Worm (Caenorhabditis elegans) whole organism, midembryonic: ENCODE results near the gene ZC395.4.

Source experiments
- T22C8.4 ChIP-seq: fragments of 200-800 bp; sonication (Bioruptor generic); IDR thresholded peaks from 2 replicates; pipeline ENCODE4 v1.3.6; 2022; ENCODE audit warnings: missing genetic modification characterization, missing compliant biosample characterization
- cog-1 ChIP-seq: sonication (generic microtip); optimal IDR thresholded peaks from 2 replicates; lab custom pipeline; 2016; ENCODE audit warnings: missing genetic modification characterization, missing compliant biosample characterization
- flt-1 ChIP-seq: fragments of 200-800 bp; sonication (Bioruptor generic); IDR thresholded peaks from 2 replicates; pipeline ENCODE4 v1.3.6; 2022; ENCODE audit warnings: missing genetic modification characterization, missing compliant biosample characterization
- klf-2 ChIP-seq: fragments of 200-800 bp; sonication (Bioruptor generic); conservative IDR thresholded peaks from 2 replicates; pipeline ENCODE4 v1.3.6; 2022; ENCODE audit warnings: missing genetic modification reagents, missing genetic modification characterization, missing compliant biosample characterization
- med-1 ChIP-seq: sonication (generic microtip); optimal IDR thresholded peaks from 2 replicates; lab custom pipeline; 2017; ENCODE audit warnings: missing genetic modification characterization, mild to moderate bottlenecking, missing compliant biosample characterization, antibody characterized with exemption, missing genetic modification reagents; ENCODE audit not compliant: insufficient read depth
- ref-1 ChIP-seq: fragments of 200-800 bp; sonication (Bioruptor generic); conservative IDR thresholded peaks from 2 replicates; pipeline ENCODE4 v1.3.6; 2022; ENCODE audit warnings: missing genetic modification reagents, missing genetic modification characterization, missing compliant biosample characterization
- tab-1 ChIP-seq: fragments of 200-800 bp; sonication (Bioruptor generic); IDR thresholded peaks from 2 replicates; pipeline ENCODE4 v1.3.6; 2022; ENCODE audit warnings: missing genetic modification characterization, missing compliant biosample characterization
- ztf-23 ChIP-seq: fragments of 200-800 bp; sonication (Bioruptor generic); IDR thresholded peaks from 2 replicates; pipeline ENCODE4 v1.3.6; 2022; ENCODE audit warnings: missing genetic modification reagents, missing genetic modification characterization, missing compliant biosample characterization
- ztf-29 ChIP-seq: fragments of 200-800 bp; sonication (Bioruptor generic); IDR thresholded peaks from 2 replicates; pipeline ENCODE4 v1.3.6; 2022; ENCODE audit warnings: missing genetic modification reagents, missing genetic modification characterization, missing compliant biosample characterization

The ZC395.4 gene

DNA sequence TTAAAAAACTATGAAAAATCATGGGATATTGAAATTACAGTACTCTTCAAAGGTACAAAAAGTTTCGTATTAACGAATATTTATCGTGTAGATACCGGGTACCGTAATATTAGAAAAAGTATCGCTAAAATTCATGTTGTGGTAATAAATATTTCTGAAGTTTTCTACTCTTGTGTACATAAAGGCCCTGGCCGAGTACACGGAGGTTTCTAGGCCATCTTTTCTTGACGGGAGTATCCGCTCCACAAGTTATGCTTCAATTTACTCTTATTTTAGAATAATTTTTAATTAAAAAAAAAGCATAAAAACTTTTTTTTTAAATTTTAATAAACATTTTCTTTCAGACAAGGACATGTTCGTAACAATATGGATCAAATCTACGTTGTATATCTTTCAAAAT lies 36.8 kb upstream of the ZC395.4 start:
- no peak for TF ChIP-seq tab-1 (GFP tag; lab: Robert Waterston, UW)
- no peak for TF ChIP-seq ref-1 (GFP tag; lab: Robert Waterston, UW)
- no peak for TF ChIP-seq med-1 (GFP tag; lab: Kevin White, UChicago)
- TF ChIP-seq klf-2, result no peak
- TF ChIP-seq flt-1 (GFP tag; lab: Robert Waterston, UW), result no peak
- no peak for TF ChIP-seq cog-1 (tag; lab: Kevin White, UChicago)
- TF ChIP-seq T22C8.4 (GFP tag; lab: Robert Waterston, UW), result no peak
- no peak for TF ChIP-seq ztf-23 (GFP tag; lab: Robert Waterston, UW)
- TF ChIP-seq ztf-29, result no peak

- TF ChIP-seq ref-1 (GFP tag; lab: Robert Waterston, UW), result no peak
Observed at ce11 chrIII:5234312-5234711, 35.6 kb upstream of the ZC395.4 start, which contains the start of gene mrps-26. Gene mrps-26, plus strand, starts transcription at chrIII:5234612.

- TF ChIP-seq klf-2, result no peak
- TF ChIP-seq T22C8.4 (GFP tag; lab: Robert Waterston, UW), result no peak
- no peak for TF ChIP-seq ztf-29
- TF ChIP-seq cog-1 (tag; lab: Kevin White, UChicago), result no peak
- no peak for TF ChIP-seq ref-1 (GFP tag; lab: Robert Waterston, UW)
- TF ChIP-seq tab-1 (GFP tag; lab: Robert Waterston, UW), result no peak
- TF ChIP-seq flt-1 (GFP tag; lab: Robert Waterston, UW), result no peak
- TF ChIP-seq med-1 (GFP tag; lab: Kevin White, UChicago), result no peak
- no peak for TF ChIP-seq ztf-23 (GFP tag; lab: Robert Waterston, UW)
Observed at ce11 chrIII:5236104-5236503, 33.8 kb upstream of the ZC395.4 start, which contains the start of gene prx-10. Gene prx-10, plus strand, starts transcription at chrIII:5236404.

DNA sequence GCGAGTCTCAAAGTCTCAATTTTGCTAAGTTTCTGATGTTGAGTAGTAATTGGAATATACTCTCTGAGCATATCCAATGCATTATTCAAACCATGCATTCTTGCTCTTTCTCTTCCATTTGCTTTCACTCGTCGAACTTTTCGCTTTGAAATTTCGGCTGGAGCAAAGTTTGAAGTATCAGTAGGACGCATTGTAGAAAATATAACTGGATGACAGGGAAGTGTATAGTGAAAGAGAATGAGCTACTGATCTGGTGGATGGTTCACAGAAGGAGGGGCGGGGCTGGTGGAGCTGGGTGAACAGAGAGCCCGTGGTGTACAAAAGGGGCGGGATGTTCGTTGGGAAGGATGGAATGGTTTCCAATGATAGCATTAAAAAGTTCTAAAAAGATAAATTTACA lies 28.1 kb upstream of the ZC395.4 start:
- TF ChIP-seq tab-1 (GFP tag; lab: Robert Waterston, UW), result no peak

DNA sequence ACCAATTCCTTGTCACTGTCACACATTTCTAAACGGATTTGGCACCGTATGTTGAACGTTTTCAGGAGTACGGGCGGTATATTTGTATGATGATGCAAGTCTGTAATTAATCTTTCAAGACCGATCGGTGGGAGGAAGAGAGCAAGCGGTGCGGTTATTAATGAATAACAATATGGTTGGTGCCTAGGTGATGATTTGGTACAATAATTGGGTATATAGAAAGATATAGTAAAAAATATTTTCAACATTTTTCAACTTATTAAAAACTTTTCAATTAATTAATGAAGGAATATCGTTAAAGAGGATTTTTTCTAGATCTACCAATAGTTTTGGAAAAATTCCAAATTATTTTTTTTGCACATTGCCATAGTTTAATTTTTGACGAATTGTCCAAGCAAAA lies 25.4 kb upstream of the ZC395.4 start, which contains the start of gene cnd-1:
Gene cnd-1 (minus strand): TSS at position 101 of the 400 bp plus-strand sequence.
- TF ChIP-seq tab-1 (GFP tag; lab: Robert Waterston, UW) (no peak), ztf-29 (no peak), ztf-23 (GFP tag; lab: Robert Waterston, UW) (no peak), cog-1 (tag; lab: Kevin White, UChicago) (no peak), T22C8.4 (GFP tag; lab: Robert Waterston, UW) (no peak), klf-2 (no peak), med-1 (GFP tag; lab: Kevin White, UChicago) (no peak), flt-1 (GFP tag; lab: Robert Waterston, UW) (no peak)

DNA sequence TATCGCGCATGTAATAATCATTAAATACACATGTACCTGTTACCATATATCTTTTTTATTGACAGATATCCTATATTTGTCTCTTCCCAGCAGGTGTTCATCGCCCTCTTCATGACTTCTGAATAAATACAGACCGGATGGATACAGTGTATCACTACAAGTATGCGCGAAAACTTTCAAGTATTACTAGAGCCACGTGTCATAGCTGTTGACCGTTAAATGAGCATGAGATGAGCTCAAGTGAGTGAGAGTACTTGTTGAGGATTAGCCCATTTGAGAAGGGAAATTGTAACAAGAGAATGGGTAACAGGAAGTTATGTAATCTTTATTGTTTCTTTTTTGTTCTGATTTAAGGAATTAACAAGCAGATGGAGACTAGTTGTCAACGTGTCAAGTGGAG lies 24.8 kb upstream of the ZC395.4 start:
- TF ChIP-seq med-1 (GFP tag; lab: Kevin White, UChicago), result no peak
- no peak for TF ChIP-seq tab-1 (GFP tag; lab: Robert Waterston, UW)
- no peak for TF ChIP-seq flt-1 (GFP tag; lab: Robert Waterston, UW)
- TF ChIP-seq ztf-23 (GFP tag; lab: Robert Waterston, UW), result no peak
- no peak for TF ChIP-seq ref-1 (GFP tag; lab: Robert Waterston, UW)
- no peak for TF ChIP-seq T22C8.4 (GFP tag; lab: Robert Waterston, UW)
- TF ChIP-seq cog-1 (tag; lab: Kevin White, UChicago), result no peak

- TF ChIP-seq klf-2 (no peak), tab-1 (GFP tag; lab: Robert Waterston, UW) (no peak)
Observed at ce11 chrIII:5248706-5249105, 21.2 kb upstream of the ZC395.4 start.

- TF ChIP-seq ref-1 (GFP tag; lab: Robert Waterston, UW), result no peak
- TF ChIP-seq ztf-29, result no peak
Observed at ce11 chrIII:5254108-5254507, 15.8 kb upstream of the ZC395.4 start, which contains the start of the genes sumv-1 and gop-1. Gene sumv-1, minus strand, starts transcription at chrIII:5254187. Gene gop-1, plus strand, starts transcription at chrIII:5254438.

DNA sequence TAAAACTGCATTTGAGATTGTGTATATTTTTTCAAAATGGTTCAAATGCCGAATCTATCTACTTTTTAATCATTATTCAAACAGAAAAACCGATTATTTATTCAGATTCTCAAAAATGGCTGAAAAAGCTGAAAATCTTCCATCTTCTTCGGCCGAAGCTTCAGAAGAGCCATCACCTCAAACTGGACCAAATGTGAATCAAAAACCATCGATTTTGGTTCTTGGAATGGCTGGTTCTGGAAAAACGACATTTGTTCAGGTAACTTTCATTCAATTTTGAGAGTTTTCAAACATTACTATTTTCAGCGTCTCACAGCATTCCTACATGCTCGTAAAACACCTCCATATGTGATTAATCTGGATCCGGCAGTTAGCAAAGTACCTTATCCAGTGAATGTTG lies 11.0 kb upstream of the ZC395.4 start, which contains the start of gene gop-2:
Gene gop-2 (plus strand): TSS at position 106 of the 400 bp plus-strand sequence.
- TF ChIP-seq ztf-23 (GFP tag; lab: Robert Waterston, UW), result no peak
- TF ChIP-seq ztf-29, result no peak
- TF ChIP-seq ref-1 (GFP tag; lab: Robert Waterston, UW), result no peak
- TF ChIP-seq flt-1 (GFP tag; lab: Robert Waterston, UW), result no peak
- no peak for TF ChIP-seq tab-1 (GFP tag; lab: Robert Waterston, UW)
- TF ChIP-seq T22C8.4 (GFP tag; lab: Robert Waterston, UW), result no peak
- TF ChIP-seq med-1 (GFP tag; lab: Kevin White, UChicago), result no peak
- no peak for TF ChIP-seq cog-1 (tag; lab: Kevin White, UChicago)
- TF ChIP-seq klf-2, result no peak

ce11 chrIII:5260394-5260793 lies 9.5 kb upstream of the ZC395.4 start, which contains the start of gene gop-3:
Gene gop-3, plus strand, starts transcription at chrIII:5260694.
- TF ChIP-seq cog-1 (tag; lab: Kevin White, UChicago) (no peak), klf-2 (no peak), T22C8.4 (GFP tag; lab: Robert Waterston, UW) (no peak), ref-1 (GFP tag; lab: Robert Waterston, UW) (no peak), med-1 (GFP tag; lab: Kevin White, UChicago) (no peak), ztf-23 (GFP tag; lab: Robert Waterston, UW) (no peak), ztf-29 (no peak), flt-1 (GFP tag; lab: Robert Waterston, UW) (no peak), tab-1 (GFP tag; lab: Robert Waterston, UW) (no peak)
